Worm (Caenorhabditis elegans) whole organism, L2 larva: ENCODE measurements around the gene mtcu-2.

Experiments
- F13H6.1 ChIP-seq: sonication (generic microtip); optimal IDR thresholded peaks from 2 replicates; lab custom pipeline; 2016; ENCODE audit warnings: missing genetic modification characterization, missing compliant biosample characterization
- ZK546.5 ChIP-seq: sonication (generic microtip); optimal IDR thresholded peaks from 2 replicates; lab custom pipeline; 2017; ENCODE audit warnings: missing biosample characterization, missing genetic modification characterization
- alr-1 ChIP-seq: fragments of 150-350 bp; optimal IDR thresholded peaks from 2 replicates; lab custom pipeline; 2014; ENCODE audit warnings: missing biosample characterization, missing genetic modification characterization
- ama-1 ChIP-seq: fragments of 150-350 bp; optimal IDR thresholded peaks from 2 replicates; lab custom pipeline; 2018; ENCODE audit warnings: inconsistent platforms
- egl-27 ChIP-seq: sonication (generic microtip); optimal IDR thresholded peaks from 3 replicates; lab custom pipeline; 2017; ENCODE audit warnings: missing biosample characterization, missing genetic modification reagents, missing genetic modification characterization
- nhr-11 ChIP-seq: fragments of 150-350 bp; optimal IDR thresholded peaks from 2 replicates; lab custom pipeline; 2014; ENCODE audit warnings: missing biosample characterization, missing genetic modification characterization
- nhr-12 ChIP-seq: fragments of 150-350 bp; optimal IDR thresholded peaks from 2 replicates; lab custom pipeline; 2014; ENCODE audit warnings: missing biosample characterization, missing genetic modification characterization
- nhr-23 ChIP-seq: fragments of 150-350 bp; optimal IDR thresholded peaks from 2 replicates; lab custom pipeline; 2014; ENCODE audit warnings: missing biosample characterization, missing genetic modification reagents, missing genetic modification characterization
- nhr-237 ChIP-seq: fragments of 150-350 bp; optimal IDR thresholded peaks from 2 replicates; lab custom pipeline; 2014; ENCODE audit warnings: missing biosample characterization, missing genetic modification characterization
- sem-4 ChIP-seq: fragments of 150-350 bp; optimal IDR thresholded peaks from 2 replicates; lab custom pipeline; 2014; ENCODE audit warnings: missing biosample characterization, missing genetic modification reagents, missing genetic modification characterization
- sma-3 ChIP-seq: sonication (generic microtip); optimal IDR thresholded peaks from 2 replicates; lab custom pipeline; 2016; ENCODE audit warnings: missing genetic modification reagents, missing genetic modification characterization, missing compliant biosample characterization
- ztf-1 ChIP-seq: fragments of 200-800 bp; sonication (Bioruptor generic); conservative IDR thresholded peaks from 2 replicates; pipeline ENCODE4 v1.3.6; 2022; ENCODE audit warnings: missing genetic modification characterization, missing compliant biosample characterization

ce11 chrII:10029890-10030289, 3.1 kb downstream of the mtcu-2 start, which contains the start of gene ttc-36:
- TF ChIP-seq sma-3 (GFP tag; lab: Kevin White, UChicago) (no peak), ama-1 (lab: Kevin White, UChicago) (no peak), nhr-12 (no peak), egl-27 (tag; lab: Kevin White, UChicago) (no peak), sem-4 (tag; lab: Kevin White, UChicago) (no peak), nhr-11 (tag; lab: Kevin White, UChicago) (no peak), ztf-1 (no peak), alr-1 (tag; lab: Kevin White, UChicago) (no peak), ZK546.5 (tag; lab: Kevin White, UChicago) (no peak), F13H6.1 (tag; lab: Kevin White, UChicago) (no peak), nhr-23 (tag; lab: Kevin White, UChicago) (no peak), nhr-237 (tag; lab: Kevin White, UChicago) (no peak)
